Fruit fly (Drosophila melanogaster) whole organism, pupa: ENCODE measurements around the gene CG43054.

ENCODE experiments used
- CG12605 ChIP-seq: fragments of 200-800 bp; sonication (Bioruptor generic); IDR thresholded peaks from 2 replicates; pipeline ENCODE4 v1.3.6; 2022; ENCODE audit warnings: missing biosample characterization, missing genetic modification characterization
- CG15710 ChIP-seq: fragments of 200-800 bp; sonication (Bioruptor generic); optimal IDR thresholded peaks from 2 replicates; lab custom pipeline; 2018; ENCODE audit warnings: missing biosample characterization, mild to moderate bottlenecking, missing genetic modification characterization, moderate library complexity
- CG32121 ChIP-seq: fragments of 200-800 bp; sonication (Bioruptor generic); IDR thresholded peaks from 2 replicates; pipeline ENCODE4 v1.3.6; 2022; ENCODE audit warnings: missing biosample characterization, missing genetic modification characterization
- CG8159 ChIP-seq: fragments of 200-800 bp; sonication (Bioruptor generic); optimal IDR thresholded peaks from 3 replicates; lab custom pipeline; 2018; ENCODE audit warnings: missing biosample characterization, mild to moderate bottlenecking, missing genetic modification characterization, moderate library complexity
- CG9948 ChIP-seq: fragments of 200-800 bp; sonication (Bioruptor generic); optimal IDR thresholded peaks from 2 replicates; lab custom pipeline; 2018; ENCODE audit warnings: missing biosample characterization, mild to moderate bottlenecking, missing genetic modification characterization, moderate library complexity
- EcR ChIP-seq: fragments of 200-800 bp; sonication (Bioruptor generic); optimal IDR thresholded peaks from 3 replicates; lab custom pipeline; 2019; ENCODE audit warnings: missing biosample characterization, missing genetic modification characterization, mild to moderate bottlenecking, moderate library complexity, missing genetic modification reagents
- Pif1A ChIP-seq: fragments of 200-800 bp; sonication (Bioruptor generic); optimal IDR thresholded peaks from 3 replicates; lab custom pipeline; 2016; ENCODE audit warnings: missing biosample characterization, missing genetic modification characterization
- Pif1B ChIP-seq: fragments of 200-800 bp; sonication (Bioruptor generic); optimal IDR thresholded peaks from 3 replicates; lab custom pipeline; 2016; ENCODE audit warnings: missing biosample characterization, missing genetic modification characterization
- Snoo ChIP-seq: fragments of 200-800 bp; sonication (Bioruptor generic); optimal IDR thresholded peaks from 3 replicates; lab custom pipeline; 2017; ENCODE audit warnings: missing biosample characterization, mild to moderate bottlenecking, missing genetic modification characterization, inconsistent platforms
- fd96Ca ChIP-seq: fragments of 200-800 bp; sonication (Bioruptor generic); IDR thresholded peaks from 3 replicates; pipeline ENCODE4 v1.3.6; 2022; ENCODE audit warnings: missing biosample characterization, missing genetic modification characterization

DNA sequence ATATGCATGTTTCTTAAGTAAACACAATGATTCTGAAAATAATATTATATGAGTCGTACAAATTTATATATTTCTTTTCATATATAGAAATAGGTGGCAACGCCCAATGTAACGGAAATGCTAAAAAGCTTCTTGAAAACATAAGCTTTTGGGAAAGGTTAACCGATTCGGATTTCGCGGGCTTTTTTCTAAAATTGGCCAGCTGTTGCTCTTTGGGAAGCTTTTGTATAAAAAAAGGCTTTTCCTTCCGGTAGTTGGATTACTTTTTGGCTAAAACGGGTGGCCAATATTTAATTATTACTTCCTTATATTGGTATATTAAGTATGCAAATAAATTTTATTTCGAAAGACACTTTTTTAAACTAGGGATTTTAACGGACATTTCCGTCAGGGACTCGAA, 33.6 kb upstream of the CG43054 start:
- TF ChIP-seq Pif1A (no peak), CG15710 (no peak), Snoo (tag; lab: Kevin White, UChicago) (no peak), CG8159 (no peak), CG12605 (no peak), EcR (GFP tag; lab: Kevin White, UChicago) (no peak), Pif1B (no peak), fd96Ca (GFP tag; lab: Robert Waterston, UW) (no peak), CG9948 (tag; lab: Kevin White, UChicago) (no peak), CG32121 (GFP tag; lab: Robert Waterston, UW) (no peak)
